Worm (Caenorhabditis elegans) whole organism, young adult: ENCODE measurements around the gene coq-2.

Source experiments
- B0336.3 ChIP-seq: fragments of 200-800 bp; sonication (Bioruptor generic); IDR thresholded peaks from 2 replicates; pipeline ENCODE4 v1.3.6; 2022; ENCODE audit warnings: missing genetic modification characterization, missing compliant biosample characterization
- C17E4.6 ChIP-seq: fragments of 200-800 bp; sonication (Bioruptor generic); IDR thresholded peaks from 2 replicates; pipeline ENCODE4 v1.3.6; 2022; ENCODE audit warnings: missing genetic modification reagents, missing genetic modification characterization, missing compliant biosample characterization
- D2030.7 ChIP-seq: fragments of 200-800 bp; sonication (Bioruptor generic); IDR thresholded peaks from 2 replicates; pipeline ENCODE4 v1.3.6; 2022; ENCODE audit warnings: missing genetic modification reagents, missing genetic modification characterization, missing compliant biosample characterization
- F22D6.2 ChIP-seq: sonication (generic microtip); optimal IDR thresholded peaks from 2 replicates; lab custom pipeline; 2016; ENCODE audit warnings: mild to moderate bottlenecking, missing genetic modification characterization, missing compliant biosample characterization
- F23B12.7 ChIP-seq: sonication (generic microtip); optimal IDR thresholded peaks from 2 replicates; lab custom pipeline; 2017; ENCODE audit warnings: missing genetic modification characterization, mild to moderate bottlenecking, missing compliant biosample characterization, antibody characterized with exemption, moderate library complexity; ENCODE audit not compliant: insufficient read depth
- K11D2.4 ChIP-seq: fragments of 200-800 bp; sonication (Bioruptor generic); IDR thresholded peaks from 2 replicates; pipeline ENCODE4 v1.3.6; 2022; ENCODE audit warnings: missing genetic modification reagents, missing genetic modification characterization, missing compliant biosample characterization
- K12H6.12 ChIP-seq: fragments of 200-800 bp; sonication (Bioruptor generic); optimal IDR thresholded peaks from 2 replicates; lab custom pipeline; 2018; ENCODE audit warnings: mild to moderate bottlenecking, missing genetic modification characterization, missing compliant biosample characterization
- Y53F4B.3 ChIP-seq: fragments of 200-800 bp; sonication (Bioruptor generic); IDR thresholded peaks from 2 replicates; pipeline ENCODE4 v1.3.6; 2022; ENCODE audit warnings: missing genetic modification reagents, missing genetic modification characterization, missing compliant biosample characterization
- Y53G8AR.9 ChIP-seq: fragments of 200-800 bp; sonication (Bioruptor generic); conservative IDR thresholded peaks from 2 replicates; pipeline ENCODE4 v1.3.6; 2022; ENCODE audit warnings: missing genetic modification reagents, missing genetic modification characterization, missing compliant biosample characterization
- Y67H2A.10 ChIP-seq: fragments of 200-800 bp; sonication (Bioruptor generic); conservative IDR thresholded peaks from 2 replicates; pipeline ENCODE4 v1.3.6; 2022; ENCODE audit warnings: missing genetic modification reagents, missing genetic modification characterization, missing compliant biosample characterization
- ama-1 ChIP-seq, 3 experiments: fragments of 150-350 bp in 1 of 3; sonication (generic microtip) in 2 of 3; optimal IDR thresholded peaks; 2 replicates each; lab custom pipeline; 2014 to 2018; ENCODE audit warnings: missing biosample characterization in 2 of 3, missing genetic modification characterization in 2 of 3, missing genetic modification reagents in 2 of 3
- aptf-3 ChIP-seq: fragments of 200-800 bp; sonication (Bioruptor generic); IDR thresholded peaks from 2 replicates; pipeline ENCODE4 v1.3.6; 2022; ENCODE audit warnings: missing genetic modification characterization, missing compliant biosample characterization
- bed-1 ChIP-seq: fragments of 200-800 bp; sonication (Bioruptor generic); IDR thresholded peaks from 2 replicates; pipeline ENCODE4 v1.3.6; 2022; ENCODE audit warnings: missing genetic modification reagents, missing genetic modification characterization, missing compliant biosample characterization
- ccch-3 ChIP-seq: fragments of 200-800 bp; sonication (Bioruptor generic); optimal IDR thresholded peaks from 2 replicates; lab custom pipeline; 2018; ENCODE audit warnings: mild to moderate bottlenecking, missing genetic modification characterization, missing compliant biosample characterization
- cebp-1 ChIP-seq, 2 experiments: fragments of 200-800 bp in 1 of 2; sonication (Bioruptor generic) in 1 of 2; sonication (generic microtip) in 1 of 2; IDR thresholded peaks in 1 of 2; optimal IDR thresholded peaks in 1 of 2; 2 replicates each; pipeline versions ENCODE4 v1.3.6 to Lab custom; 2017 to 2022; ENCODE audit warnings: missing compliant biosample characterization in 2 of 2, missing genetic modification characterization in 2 of 2, mild to moderate bottlenecking in 1 of 2, missing genetic modification reagents in 1 of 2, moderate library complexity in 1 of 2
- ceh-100 ChIP-seq: fragments of 200-800 bp; sonication (Bioruptor generic); IDR thresholded peaks from 2 replicates; pipeline ENCODE4 v1.3.6; 2022; ENCODE audit warnings: missing genetic modification reagents, missing genetic modification characterization, missing compliant biosample characterization
- ceh-27 ChIP-seq: fragments of 200-800 bp; sonication (Bioruptor generic); optimal IDR thresholded peaks from 2 replicates; lab custom pipeline; 2018; ENCODE audit warnings: mild to moderate bottlenecking, missing genetic modification characterization, moderate library complexity, missing compliant biosample characterization
- ceh-79 ChIP-seq: sonication (generic microtip); optimal IDR thresholded peaks from 2 replicates; lab custom pipeline; 2017; ENCODE audit warnings: mild to moderate bottlenecking, missing genetic modification characterization, missing compliant biosample characterization
- ceh-91 ChIP-seq: fragments of 200-800 bp; sonication (Bioruptor generic); IDR thresholded peaks from 2 replicates; pipeline ENCODE4 v1.3.6; 2022; ENCODE audit warnings: missing genetic modification reagents, missing genetic modification characterization, missing compliant biosample characterization
- egl-18 ChIP-seq: fragments of 200-800 bp; sonication (Bioruptor generic); IDR thresholded peaks from 2 replicates; pipeline ENCODE4 v1.3.6; 2022; ENCODE audit warnings: missing genetic modification reagents, missing genetic modification characterization, missing compliant biosample characterization
- fkh-3 ChIP-seq: sonication (generic microtip); optimal IDR thresholded peaks from 2 replicates; lab custom pipeline; 2016; ENCODE audit warnings: mild to moderate bottlenecking, missing genetic modification characterization, missing compliant biosample characterization
- lin-40 ChIP-seq: sonication (generic microtip); optimal IDR thresholded peaks from 2 replicates; lab custom pipeline; 2016; ENCODE audit warnings: missing genetic modification characterization, mild to moderate bottlenecking, missing compliant biosample characterization, missing genotype, missing genetic modification reagents
- lin-54 ChIP-seq: fragments of 200-800 bp; sonication (Bioruptor generic); optimal IDR thresholded peaks from 2 replicates; lab custom pipeline; 2018; ENCODE audit warnings: mild to moderate bottlenecking, missing genetic modification characterization, missing compliant biosample characterization
- lsl-1 ChIP-seq: fragments of 200-800 bp; sonication (Bioruptor generic); optimal IDR thresholded peaks from 2 replicates; lab custom pipeline; 2018; ENCODE audit warnings: mild to moderate bottlenecking, missing genetic modification characterization, moderate library complexity, missing compliant biosample characterization
- nfyb-1 ChIP-seq: fragments of 200-800 bp; sonication (Bioruptor generic); IDR thresholded peaks from 2 replicates; pipeline ENCODE4 v1.3.6; 2022; ENCODE audit warnings: missing genetic modification reagents, missing genetic modification characterization, missing compliant biosample characterization
- nhr-27 ChIP-seq: fragments of 200-800 bp; sonication (Bioruptor generic); optimal IDR thresholded peaks from 2 replicates; lab custom pipeline; 2018; ENCODE audit warnings: mild to moderate bottlenecking, missing genetic modification characterization, moderate library complexity, missing compliant biosample characterization
- nhr-80 ChIP-seq: sonication (generic microtip); optimal IDR thresholded peaks from 2 replicates; lab custom pipeline; 2016; ENCODE audit warnings: missing genetic modification characterization, missing compliant biosample characterization
- pha-4 ChIP-seq: fragments of 150-350 bp; sonication (generic microtip); optimal IDR thresholded peaks from 2 replicates; lab custom pipeline; 2014; ENCODE audit warnings: missing biosample characterization, missing genetic modification reagents, missing genetic modification characterization
- repo-1 ChIP-seq: sonication (generic microtip); optimal IDR thresholded peaks from 2 replicates; lab custom pipeline; 2017; ENCODE audit warnings: mild to moderate bottlenecking, missing genetic modification characterization, missing compliant biosample characterization
- sdz-38 ChIP-seq: sonication (generic microtip); optimal IDR thresholded peaks from 2 replicates; lab custom pipeline; 2016; ENCODE audit warnings: missing genotype, missing genetic modification characterization, missing compliant biosample characterization
- snpc-1.1 ChIP-seq: sonication (generic microtip); optimal IDR thresholded peaks from 2 replicates; lab custom pipeline; 2017; ENCODE audit warnings: missing genetic modification characterization, mild to moderate bottlenecking, missing compliant biosample characterization, antibody characterized with exemption, moderate library complexity, missing genotype, missing genetic modification reagents; ENCODE audit not compliant: insufficient read depth
- somi-1 ChIP-seq: fragments of 200-800 bp; sonication (Bioruptor generic); optimal IDR thresholded peaks from 2 replicates; lab custom pipeline; 2018; ENCODE audit warnings: mild to moderate bottlenecking, missing genetic modification characterization, missing compliant biosample characterization
- tbp1 ChIP-seq: fragments of 200-800 bp; sonication (Bioruptor generic); optimal IDR thresholded peaks from 2 replicates; lab custom pipeline; 2018; ENCODE audit warnings: mild to moderate bottlenecking, missing genetic modification characterization, missing compliant biosample characterization
- zfh-2 ChIP-seq: fragments of 200-800 bp; sonication (Bioruptor generic); conservative IDR thresholded peaks from 2 replicates; pipeline ENCODE4 v1.3.6; 2022; ENCODE audit warnings: missing genetic modification reagents, missing genetic modification characterization, missing compliant biosample characterization
- ztf-26 ChIP-seq: sonication (generic microtip); optimal IDR thresholded peaks from 2 replicates; lab custom pipeline; 2017; ENCODE audit warnings: missing genetic modification characterization, missing compliant biosample characterization
- ztf-6 ChIP-seq: fragments of 200-800 bp; sonication (Bioruptor generic); IDR thresholded peaks from 2 replicates; pipeline ENCODE4 v1.3.6; 2022; ENCODE audit warnings: missing genetic modification reagents, missing genetic modification characterization, missing compliant biosample characterization

Gene coq-2

DNA sequence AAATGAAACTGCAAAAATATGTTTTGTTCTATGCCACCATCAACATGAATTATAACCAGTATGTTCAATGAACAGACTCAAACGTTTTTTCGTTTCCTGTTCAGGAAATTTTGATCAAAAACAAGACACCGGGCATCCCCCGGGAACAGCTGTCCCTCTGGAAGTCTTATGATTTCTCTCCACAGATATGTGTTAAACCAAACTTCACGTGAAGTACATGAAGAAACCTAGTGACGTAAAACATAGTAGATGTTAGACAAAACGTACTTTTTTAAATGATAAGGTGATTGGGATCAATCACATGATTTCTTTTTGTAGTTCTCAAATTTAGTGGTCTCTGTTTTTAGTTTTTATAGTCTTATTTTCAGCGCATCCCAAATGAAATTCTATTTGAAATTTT is 37.2 kb upstream of the coq-2 start:
- no peak for TF ChIP-seq ceh-100 (GFP tag; lab: Robert Waterston, UW)
- TF ChIP-seq egl-18 (GFP tag; lab: Robert Waterston, UW): no peak
- 0 out of 2 replicates have a peak, but pooled peaks have one; percentile 8 for TF ChIP-seq Y53G8AR.9 (GFP tag; lab: Robert Waterston, UW)
- no peak for TF ChIP-seq zfh-2 (GFP tag; lab: Robert Waterston, UW)
- TF ChIP-seq nfyb-1: no peak
- no peak for TF ChIP-seq lsl-1 (GFP tag; lab: Kevin White, UChicago)
- no peak for TF ChIP-seq nhr-27 (tag; lab: Kevin White, UChicago)
- no peak for TF ChIP-seq sdz-38 (tag; lab: Kevin White, UChicago)
- no peak for TF ChIP-seq Y53F4B.3 (GFP tag; lab: Robert Waterston, UW)
- peak; percentile 7 for TF ChIP-seq tbp1
- no peak for TF ChIP-seq lin-54
- TF ChIP-seq K12H6.12 (tag; lab: Kevin White, UChicago): no peak
- TF ChIP-seq K11D2.4 (GFP tag; lab: Robert Waterston, UW): peak; percentile 33; the same call in 1 of the 2 replicates
- no peak for TF ChIP-seq bed-1 (GFP tag; lab: Robert Waterston, UW)
- TF ChIP-seq cebp-1 (GFP tag; IDR thresholded peaks at IDR 0.05; lab: Robert Waterston, UW): no peak
- TF ChIP-seq cebp-1 (tag; optimal IDR thresholded peaks at IDR 0.05; lab: Kevin White, UChicago): peak; percentile 15
- peak; percentile 60 for TF ChIP-seq somi-1
- TF ChIP-seq F22D6.2 (tag; lab: Kevin White, UChicago): no peak
- no peak for TF ChIP-seq ceh-27 (GFP tag; lab: Kevin White, UChicago)
- peak; percentile 13 for TF ChIP-seq lin-40 (tag; lab: Kevin White, UChicago)
- TF ChIP-seq ztf-26 (tag; lab: Kevin White, UChicago): peak; percentile 43
- TF ChIP-seq fkh-3 (tag; lab: Kevin White, UChicago): no peak
- no peak for TF ChIP-seq Y67H2A.10 (GFP tag; lab: Robert Waterston, UW)
- TF ChIP-seq, all 124 proteins: peak for 7

- TF ChIP-seq repo-1 (tag; lab: Kevin White, UChicago): peak; percentile 36
- no peak for TF ChIP-seq ztf-6 (GFP tag; lab: Robert Waterston, UW)
These were observed 35.2 kb upstream of the coq-2 start for ce11 chrIII:6900609-6901008.

DNA sequence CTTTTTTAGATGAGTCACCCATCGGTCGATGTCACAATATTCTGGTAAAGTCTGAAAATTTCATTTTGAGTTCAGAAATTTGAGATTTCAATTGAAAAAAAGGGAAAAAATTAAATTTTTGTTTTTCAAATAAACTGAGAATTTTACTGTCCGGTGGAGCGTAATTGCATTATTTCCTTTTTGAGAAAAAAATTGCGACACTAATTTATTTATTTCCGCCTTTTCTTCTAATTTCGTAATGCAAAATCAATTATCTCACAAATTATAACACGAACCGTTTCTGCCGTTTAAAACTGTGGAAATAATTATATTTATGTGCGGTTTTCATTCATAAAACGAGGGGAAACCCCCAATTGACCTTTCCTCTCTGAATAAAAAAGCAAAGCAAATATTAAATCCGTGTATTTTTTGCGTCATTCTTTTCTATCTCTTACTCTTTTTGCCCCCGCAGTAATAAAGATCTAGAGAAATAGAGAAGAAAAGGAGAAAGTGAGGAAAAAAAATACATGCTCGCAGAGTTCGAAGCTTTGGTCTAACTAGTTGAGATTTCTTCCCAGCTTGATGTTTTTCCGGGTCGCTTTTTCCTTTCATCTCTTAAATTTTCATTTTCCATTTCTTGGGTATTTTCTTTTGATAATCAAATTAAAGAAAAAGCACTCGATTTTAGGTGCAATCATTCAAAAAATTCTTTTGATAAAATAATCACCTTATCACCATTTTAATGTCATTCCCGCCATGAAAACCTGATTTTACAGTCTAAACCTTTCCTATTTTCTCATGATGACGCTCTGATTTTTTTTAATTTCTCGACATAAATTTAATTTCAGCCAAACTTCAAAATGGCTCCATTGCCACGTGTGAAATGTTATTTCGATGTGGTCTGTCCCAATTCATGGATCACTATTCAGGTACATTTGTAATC is 32.5 kb upstream of the coq-2 start, which contains the start of the genes brc-2 and T07E3.3:
Gene brc-2 (minus strand): TSS at position 51 of the 922 bp plus-strand sequence.
Gene T07E3.3 (plus strand): TSS at position 822 of the 922 bp plus-strand sequence.
- no peak for TF ChIP-seq Y53F4B.3 (GFP tag; lab: Robert Waterston, UW)
- peak; percentile 51 for TF ChIP-seq nhr-80 (tag; lab: Kevin White, UChicago)
- no peak for TF ChIP-seq F23B12.7 (tag; lab: Kevin White, UChicago)
- TF ChIP-seq ccch-3 (GFP tag; lab: Kevin White, UChicago): no peak
- no peak for TF ChIP-seq repo-1 (tag; lab: Kevin White, UChicago)
- no peak for TF ChIP-seq snpc-1.1 (tag; lab: Kevin White, UChicago)
- TF ChIP-seq ceh-91: no peak
- TF ChIP-seq cebp-1 (GFP tag; IDR thresholded peaks at IDR 0.05; lab: Robert Waterston, UW): no peak
- peak; percentile 40 for TF ChIP-seq cebp-1 (tag; optimal IDR thresholded peaks at IDR 0.05; lab: Kevin White, UChicago)
- TF ChIP-seq fkh-3 (tag; lab: Kevin White, UChicago): no peak
- no peak for TF ChIP-seq ama-1 (optimal IDR thresholded peaks at IDR 0.05; lab: Kevin White, UChicago)
- TF ChIP-seq ama-1 (GFP tag; optimal IDR thresholded peaks at IDR 0.05; lab: Kevin White, UChicago): no peak
- no peak for TF ChIP-seq nfyb-1
- no peak for TF ChIP-seq D2030.7 (GFP tag; lab: Robert Waterston, UW)
- TF ChIP-seq aptf-3 (GFP tag; lab: Robert Waterston, UW): no peak
- no peak for TF ChIP-seq B0336.3
- no peak for TF ChIP-seq ceh-79 (tag; lab: Kevin White, UChicago)
- TF ChIP-seq pha-4 (tag; lab: Kevin White, UChicago): no peak
- no peak for TF ChIP-seq C17E4.6 (GFP tag; lab: Robert Waterston, UW)
